Fruit fly (Drosophila melanogaster) whole organism, embryonic: ENCODE results near the gene Jhbp6.

Experiments
- Atf3 ChIP-seq: fragments of 200-800 bp; sonication (Bioruptor generic); optimal IDR thresholded peaks from 3 replicates; lab custom pipeline; 2016; ENCODE audit warnings: missing biosample characterization, missing genetic modification characterization
- Awh ChIP-seq: fragments of 200-800 bp; sonication (Bioruptor generic); IDR thresholded peaks from 2 replicates; pipeline ENCODE4, ENCODE4 v1.3.6; 2022; ENCODE audit warnings: missing biosample characterization, missing genetic modification characterization
- CG12299 ChIP-seq: fragments of 200-800 bp; sonication (Bioruptor generic); optimal IDR thresholded peaks from 2 replicates; lab custom pipeline; 2018; ENCODE audit warnings: missing biosample characterization, mild to moderate bottlenecking, missing genetic modification characterization
- CG12744 ChIP-seq: fragments of 200-800 bp; sonication (Bioruptor generic); optimal IDR thresholded peaks from 2 replicates; lab custom pipeline; 2016; ENCODE audit warnings: missing biosample characterization, missing genetic modification characterization
- CG13296 ChIP-seq: fragments of 200-800 bp; sonication (Bioruptor generic); optimal IDR thresholded peaks from 3 replicates; lab custom pipeline; 2018; ENCODE audit warnings: missing biosample characterization, mild to moderate bottlenecking, missing genetic modification characterization
- CG13624 ChIP-seq: fragments of 200-800 bp; sonication (Bioruptor generic); optimal IDR thresholded peaks from 2 replicates; lab custom pipeline; 2016; ENCODE audit warnings: missing biosample characterization, missing genetic modification characterization
- CG14710 ChIP-seq: fragments of 200-800 bp; sonication (Bioruptor generic); optimal IDR thresholded peaks from 3 replicates; lab custom pipeline; 2019; ENCODE audit warnings: missing biosample characterization, mild to moderate bottlenecking, missing genetic modification characterization, moderate library complexity
- CG1529 ChIP-seq: fragments of 200-800 bp; sonication (Bioruptor generic); optimal IDR thresholded peaks from 3 replicates; lab custom pipeline; 2018; ENCODE audit warnings: missing biosample characterization, missing genetic modification characterization
- CG15514 ChIP-seq: fragments of 200-800 bp; sonication (Bioruptor generic); optimal IDR thresholded peaks from 3 replicates; lab custom pipeline; 2017; ENCODE audit warnings: missing biosample characterization, missing genetic modification characterization, mild to moderate bottlenecking, moderate library complexity, missing genetic modification reagents
- CG1647 ChIP-seq: fragments of 200-800 bp; sonication (Bioruptor generic); optimal IDR thresholded peaks from 3 replicates; lab custom pipeline; 2016; ENCODE audit warnings: missing biosample characterization, missing genetic modification characterization
- CG17802 ChIP-seq: fragments of 200-800 bp; sonication (Bioruptor generic); optimal IDR thresholded peaks from 2 replicates; lab custom pipeline; 2018; ENCODE audit warnings: missing biosample characterization, mild to moderate bottlenecking, missing genetic modification characterization, moderate library complexity
- CG17912 ChIP-seq: fragments of 200-800 bp; sonication (Bioruptor generic); optimal IDR thresholded peaks from 2 replicates; lab custom pipeline; 2018; ENCODE audit warnings: missing biosample characterization, mild to moderate bottlenecking, missing genetic modification characterization
- CG2129 ChIP-seq: fragments of 200-800 bp; sonication (Bioruptor generic); IDR thresholded peaks from 2 replicates; pipeline ENCODE4 v1.3.6; 2022; ENCODE audit warnings: missing biosample characterization, missing genetic modification characterization; ENCODE audit not compliant: partially characterized antibody
- CG2202 ChIP-seq: fragments of 200-800 bp; sonication (Bioruptor generic); optimal IDR thresholded peaks from 2 replicates; lab custom pipeline; 2018; ENCODE audit warnings: missing biosample characterization, mild to moderate bottlenecking, missing genetic modification characterization
- CG30431 ChIP-seq: fragments of 200-800 bp; sonication (Bioruptor generic); optimal IDR thresholded peaks from 2 replicates; lab custom pipeline; 2017; ENCODE audit warnings: missing biosample characterization, missing genetic modification characterization
- CG4707 ChIP-seq: fragments of 200-800 bp; sonication (Bioruptor generic); optimal IDR thresholded peaks from 2 replicates; lab custom pipeline; 2018; ENCODE audit warnings: missing biosample characterization, mild to moderate bottlenecking, missing genetic modification characterization, moderate library complexity
- CG4820 ChIP-seq: fragments of 200-800 bp; sonication (Bioruptor generic); optimal IDR thresholded peaks from 3 replicates; lab custom pipeline; 2016; ENCODE audit warnings: missing biosample characterization, missing genetic modification characterization
- CG6683 ChIP-seq: fragments of 200-800 bp; sonication (Bioruptor generic); optimal IDR thresholded peaks from 2 replicates; lab custom pipeline; 2017; ENCODE audit warnings: missing biosample characterization, mild to moderate bottlenecking, missing genetic modification characterization, missing genetic modification reagents
- CG9727 ChIP-seq: fragments of 200-800 bp; sonication (Bioruptor generic); optimal IDR thresholded peaks from 3 replicates; lab custom pipeline; 2017; ENCODE audit warnings: missing biosample characterization, mild to moderate bottlenecking, missing genetic modification characterization
- D19A ChIP-seq: fragments of 200-800 bp; optimal IDR thresholded peaks from 3 replicates; lab custom pipeline; 2019; ENCODE audit warnings: missing biosample characterization, mild to moderate bottlenecking, missing genetic modification characterization, moderate library complexity
- E2f1 ChIP-seq: fragments of 200-800 bp; sonication (Bioruptor generic); IDR thresholded peaks from 2 replicates; pipeline ENCODE4 v1.3.6; 2022; ENCODE audit warnings: missing biosample characterization, missing genetic modification characterization
- Fer1 ChIP-seq: fragments of 200-800 bp; sonication (Bioruptor generic); optimal IDR thresholded peaks from 2 replicates; lab custom pipeline; 2017; ENCODE audit warnings: missing biosample characterization, mild to moderate bottlenecking, missing genetic modification characterization
- HmgD ChIP-seq: fragments of 200-800 bp; sonication (Bioruptor generic); optimal IDR thresholded peaks from 3 replicates; lab custom pipeline; 2016; ENCODE audit warnings: missing biosample characterization, missing genetic modification characterization
- NK7.1 ChIP-seq: fragments of 200-800 bp; sonication (Bioruptor generic); optimal IDR thresholded peaks from 3 replicates; lab custom pipeline; 2016; ENCODE audit warnings: missing biosample characterization, missing genetic modification characterization
- NfI ChIP-seq: fragments of 200-800 bp; sonication (Bioruptor generic); optimal IDR thresholded peaks from 3 replicates; lab custom pipeline; 2018; ENCODE audit warnings: missing biosample characterization, mild to moderate bottlenecking, missing genetic modification characterization, moderate library complexity
- Side ChIP-seq: fragments of 200-800 bp; sonication (Bioruptor generic); optimal IDR thresholded peaks from 2 replicates; lab custom pipeline; 2016; ENCODE audit warnings: missing biosample characterization, missing genetic modification characterization
- abd-A ChIP-seq: fragments of 200-800 bp; sonication (Bioruptor generic); optimal IDR thresholded peaks from 3 replicates; lab custom pipeline; 2019; ENCODE audit warnings: missing biosample characterization, mild to moderate bottlenecking, missing genetic modification characterization, moderate library complexity
- btn ChIP-seq: fragments of 200-800 bp; sonication (Bioruptor generic); optimal IDR thresholded peaks from 2 replicates; lab custom pipeline; 2016; ENCODE audit warnings: missing biosample characterization, missing genetic modification characterization
- crp ChIP-seq, 2 experiments: fragments of 200-800 bp; sonication (Bioruptor generic); optimal IDR thresholded peaks; 2 replicates in 1 of 2; 3 replicates in 1 of 2; lab custom pipeline; 2017; ENCODE audit warnings: missing biosample characterization in 2 of 2, missing genetic modification characterization in 2 of 2, mild to moderate bottlenecking in 1 of 2, moderate library complexity in 1 of 2
- disco-r ChIP-seq: fragments of 200-800 bp; sonication (Bioruptor generic); optimal IDR thresholded peaks from 2 replicates; lab custom pipeline; 2016; ENCODE audit warnings: missing biosample characterization, missing genetic modification characterization
- dmrt11E ChIP-seq: fragments of 200-800 bp; sonication (Bioruptor generic); optimal IDR thresholded peaks from 3 replicates; lab custom pipeline; 2018; ENCODE audit warnings: missing biosample characterization, mild to moderate bottlenecking, missing genetic modification characterization, moderate library complexity
- gcm ChIP-seq: fragments of 200-800 bp; sonication (Bioruptor generic); optimal IDR thresholded peaks from 2 replicates; lab custom pipeline; 2019; ENCODE audit warnings: missing biosample characterization, mild to moderate bottlenecking, missing genetic modification characterization, moderate library complexity
- gcm2 ChIP-seq: fragments of 200-800 bp; sonication (Bioruptor generic); optimal IDR thresholded peaks from 2 replicates; lab custom pipeline; 2016; ENCODE audit warnings: missing biosample characterization, missing genetic modification characterization
- gro ChIP-seq: fragments of 200-800 bp; sonication (Bioruptor generic); optimal IDR thresholded peaks from 2 replicates; lab custom pipeline; 2016; ENCODE audit warnings: missing biosample characterization, missing genetic modification characterization
- hth ChIP-seq: fragments of >200 bp; optimal IDR thresholded peaks from 2 replicates; lab custom pipeline; 2017; ENCODE audit warnings: inconsistent platforms
- jumu ChIP-seq: fragments of 200-800 bp; sonication (Bioruptor generic); optimal IDR thresholded peaks from 3 replicates; lab custom pipeline; 2016; ENCODE audit warnings: missing biosample characterization, missing genetic modification characterization
- pb ChIP-seq: fragments of 200-800 bp; sonication (Bioruptor generic); optimal IDR thresholded peaks from 3 replicates; lab custom pipeline; 2016; ENCODE audit warnings: missing biosample characterization, missing genetic modification characterization
- psq ChIP-seq: fragments of 200-800 bp; sonication (Bioruptor generic); optimal IDR thresholded peaks from 2 replicates; lab custom pipeline; 2017; ENCODE audit warnings: missing biosample characterization, missing genetic modification characterization
- ro ChIP-seq: fragments of 200-800 bp; sonication (Bioruptor generic); IDR thresholded peaks from 2 replicates; pipeline ENCODE4 v1.3.6; 2022; ENCODE audit warnings: missing biosample characterization, missing genetic modification characterization
- seq ChIP-seq: fragments of 200-800 bp; sonication (Bioruptor generic); IDR thresholded peaks from 2 replicates; pipeline ENCODE4 v1.3.6; 2022; ENCODE audit warnings: missing biosample characterization, missing genetic modification characterization
- shn ChIP-seq: fragments of 200-800 bp; sonication (Bioruptor generic); optimal IDR thresholded peaks from 3 replicates; lab custom pipeline; 2016; ENCODE audit warnings: missing biosample characterization, missing genetic modification characterization
- tin ChIP-seq: fragments of 200-800 bp; sonication (Bioruptor generic); optimal IDR thresholded peaks from 3 replicates; lab custom pipeline; 2016; ENCODE audit warnings: missing biosample characterization, missing genetic modification characterization
- tll ChIP-seq, 2 experiments: fragments of 200-800 bp in 1 of 2; fragments of >200 bp in 1 of 2; sonication (Bioruptor generic) in 1 of 2; optimal IDR thresholded peaks; 2 replicates each; lab custom pipeline; 2017 to 2019; ENCODE audit warnings: missing biosample characterization in 2 of 2, missing genetic modification characterization in 2 of 2, mild to moderate bottlenecking in 1 of 2, moderate library complexity in 1 of 2
- unc-4 ChIP-seq: fragments of 200-800 bp; sonication (Bioruptor generic); IDR thresholded peaks from 2 replicates; pipeline ENCODE4 v1.3.6; 2022; ENCODE audit warnings: missing biosample characterization, missing genetic modification characterization; ENCODE audit not compliant: partially characterized antibody
- vnd ChIP-seq: fragments of 200-800 bp; sonication (Bioruptor generic); IDR thresholded peaks from 3 replicates; pipeline ENCODE4 v1.3.6; 2022; ENCODE audit warnings: missing biosample characterization, missing genetic modification characterization; ENCODE audit not compliant: partially characterized antibody

The Jhbp6 gene

dm6 chr3L:22727739-22728335, 58.1 kb downstream of the Jhbp6 start, which contains the start of the genes CG14450 and CG11367 (continued):
- peak; percentile 76 for TF ChIP-seq unc-4 (GFP tag; lab: Robert Waterston, UW)
- TF ChIP-seq gcm (GFP tag; lab: Kevin White, UChicago), result peak; percentile 24
- TF ChIP-seq gcm2 (GFP tag; lab: Kevin White, UChicago), result no peak
- TF ChIP-seq CG13624, result no peak
- 0 out of 2 replicates have a peak, but pooled peaks have one; percentile 33 for TF ChIP-seq CG2129 (GFP tag; lab: Robert Waterston, UW)
- TF ChIP-seq CG4820, result no peak
- no peak for TF ChIP-seq ro (GFP tag; lab: Robert Waterston, UW)
- TF ChIP-seq Awh (GFP tag; lab: Robert Waterston, UW), result no peak
- no peak for TF ChIP-seq CG2202 (tag; lab: Kevin White, UChicago)
- TF ChIP-seq CG1647 (GFP tag; lab: Kevin White, UChicago), result no peak
- TF ChIP-seq CG17912 (GFP tag; lab: Kevin White, UChicago), result no peak
- TF ChIP-seq CG14710 (tag; lab: Kevin White, UChicago), result peak; percentile 67
- no peak for TF ChIP-seq shn (GFP tag; lab: Kevin White, UChicago)
- TF ChIP-seq pb (GFP tag; lab: Kevin White, UChicago), result no peak
- peak; percentile 43 to 92 for TF ChIP-seq crp (GFP tag; optimal IDR thresholded peaks at IDR 0.05; lab: Kevin White, UChicago)
- no peak for TF ChIP-seq CG30431 (GFP tag; lab: Kevin White, UChicago)
- TF ChIP-seq CG13296, result peak; percentile 20
- TF ChIP-seq HmgD (GFP tag; lab: Kevin White, UChicago), result no peak
- TF ChIP-seq NfI, result peak; percentile 5
- peak; percentile 37 for TF ChIP-seq D19A (tag; lab: Kevin White, UChicago)
- TF ChIP-seq CG17802 (tag; lab: Kevin White, UChicago), result no peak
- no peak for TF ChIP-seq CG12744
- TF ChIP-seq Fer1 (GFP tag; lab: Kevin White, UChicago), result peak; percentile 54
- no peak for TF ChIP-seq CG6683 (GFP tag; lab: Kevin White, UChicago)
- no peak for TF ChIP-seq abd-A (tag; lab: Kevin White, UChicago)
- TF ChIP-seq CG15514 (GFP tag; lab: Kevin White, UChicago), result peak; percentile 84
- no peak for TF ChIP-seq hth (lab: Kevin White, UChicago)
- no peak for TF ChIP-seq psq (GFP tag; lab: Kevin White, UChicago)
- no peak for TF ChIP-seq NK7.1 (GFP tag; lab: Kevin White, UChicago)
- TF ChIP-seq E2f1 (GFP tag; lab: Robert Waterston, UW), result no peak
- TF ChIP-seq CG4707 (GFP tag; lab: Kevin White, UChicago), result no peak
- TF ChIP-seq CG9727 (GFP tag; lab: Kevin White, UChicago), result no peak
- TF ChIP-seq jumu, result no peak
- TF ChIP-seq vnd (GFP tag; lab: Robert Waterston, UW), result peak; percentile 48; the same call in 1 of the 3 replicates
- TF ChIP-seq tin (GFP tag; lab: Kevin White, UChicago), result no peak
- no peak for TF ChIP-seq Side (GFP tag; lab: Kevin White, UChicago)
- no peak for TF ChIP-seq seq (GFP tag; lab: Robert Waterston, UW)
- peak; percentile 49 for TF ChIP-seq gro (GFP tag; lab: Kevin White, UChicago)

- TF ChIP-seq btn, result no peak
- no peak for TF ChIP-seq tll (GFP tag; optimal IDR thresholded peaks at IDR 0.05; lab: Kevin White, UChicago)
- TF ChIP-seq dmrt11E (tag; lab: Kevin White, UChicago), result no peak
- TF ChIP-seq hth (lab: Kevin White, UChicago), result no peak
- TF ChIP-seq CG12299, result no peak
- no peak for TF ChIP-seq CG1529 (GFP tag; lab: Kevin White, UChicago)
- no peak for TF ChIP-seq disco-r
- TF ChIP-seq E2f1 (GFP tag; lab: Robert Waterston, UW), result no peak
- no peak for TF ChIP-seq Atf3
Observed at dm6 chr3L:22729466-22729865, 59.7 kb downstream of the Jhbp6 start, which contains the start of gene CG32454. TSS of gene CG32454 (plus strand) at chr3L:22729766.
